Fruit fly (Drosophila melanogaster): ENCODE measurements around the gene CG46448.

dm6 chr2L:2426444-2427188, 35.2 kb downstream of the CG46448 start:
- TF ChIP-seq Sox102F (GFP tag; optimal IDR thresholded peaks at IDR 0.05) (peak; percentile 17), vri (GFP tag; optimal IDR thresholded peaks at IDR 0.05) (no peak), topi (GFP tag; optimal IDR thresholded peaks at IDR 0.05) (peak; percentile 47), dac (GFP tag; optimal IDR thresholded peaks at IDR 0.05) (peak; percentile 91), CG1621 (tag; optimal IDR thresholded peaks at IDR 0.05) (peak; percentile 78), fkh (GFP tag; optimal IDR thresholded peaks at IDR 0.05) (no peak), cyc (GFP tag; optimal IDR thresholded peaks at IDR 0.05) (peak; percentile 46), CG11762 (GFP tag; optimal IDR thresholded peaks at IDR 0.05; ENCODE audit: insufficient read depth) (peak; percentile 81)
